Fruit fly (Drosophila melanogaster): ENCODE results near the gene CG45546.

DNA sequence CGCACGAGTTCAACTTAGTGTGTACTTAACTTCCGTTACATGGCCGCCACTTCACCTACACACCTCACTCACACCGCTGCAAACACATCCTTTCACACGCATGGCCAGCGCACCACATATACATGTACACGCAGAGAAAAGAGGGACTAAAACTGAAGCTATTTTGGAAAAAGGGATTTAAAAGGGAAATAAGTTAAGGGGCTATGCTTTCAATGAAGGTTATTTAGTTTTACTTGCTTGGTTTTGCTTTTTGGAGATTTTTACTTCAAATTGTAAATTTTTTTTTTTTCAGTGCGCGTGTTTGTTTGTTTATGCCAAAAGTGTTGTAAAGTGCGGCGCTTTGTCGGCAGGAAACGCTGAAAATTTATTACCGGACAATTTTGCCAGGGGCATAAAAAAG is 46.5 kb upstream of the CG45546 start:
- TF ChIP-seq Pif1B (GFP tag; optimal IDR thresholded peaks at IDR 0.05) (no peak), Ets98B (GFP tag; IDR thresholded peaks at IDR 0.05) (0 out of 2 replicates have a peak, but pooled peaks have one; percentile 18), CG8301 (tag; optimal IDR thresholded peaks at IDR 0.05) (no peak), CG15710 (tag; optimal IDR thresholded peaks at IDR 0.05) (no peak), D1 (tag; optimal IDR thresholded peaks at IDR 0.05) (no peak), EcR (GFP tag; optimal IDR thresholded peaks at IDR 0.05) (no peak), CG4496 (GFP tag; IDR thresholded peaks at IDR 0.05) (peak; percentile 55; the same call in 1 of the 3 replicates), CG32121 (GFP tag; IDR thresholded peaks at IDR 0.05) (peak; percentile 54; the same call in 1 of the 2 replicates), CG8159 (tag; optimal IDR thresholded peaks at IDR 0.05) (no peak), gl (tag; optimal IDR thresholded peaks at IDR 0.05) (no peak), CG34367 (tag; optimal IDR thresholded peaks at IDR 0.05) (no peak)

Data from whole organism, pupa.